Worm (Caenorhabditis elegans): ENCODE results near the gene sdz-5.
A peak's percentile ranks its signal among the peaks of the same experiment; 100 is the strongest.

The sdz-5 gene

DNA sequence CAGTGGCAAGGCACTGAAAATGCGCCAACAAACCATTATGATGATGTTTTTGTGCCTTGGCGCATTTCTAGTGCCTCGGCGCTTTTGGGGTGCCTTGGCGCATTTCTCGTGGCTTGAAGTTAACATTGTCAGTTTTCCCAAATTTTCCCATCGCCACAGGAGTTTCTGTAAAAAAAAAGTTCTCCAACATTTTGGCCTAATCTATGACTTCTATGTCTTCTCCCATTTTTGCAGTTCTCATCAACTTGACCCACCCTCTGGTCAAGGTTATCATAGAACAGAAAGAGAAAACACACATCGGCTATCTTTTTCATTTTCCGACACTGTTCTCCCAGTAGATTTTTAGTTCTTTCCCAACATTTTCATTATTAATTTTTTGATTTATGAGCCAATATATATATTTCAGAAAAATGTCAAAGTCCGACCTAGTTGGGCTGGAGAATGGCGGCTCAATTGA, 30.0 kb downstream of the sdz-5 start, which contains the start of the genes B0454.26 and B0454.5:
B0454.26 (minus strand) TSS at position 101 of the 457 bp plus-strand sequence.
B0454.5 (plus strand) TSS at position 407 of the 457 bp plus-strand sequence.
- no peak for TF ChIP-seq ceh-36 (tag; optimal IDR thresholded peaks at IDR 0.05)
- no peak for TF ChIP-seq sea-1 (GFP tag; conservative IDR thresholded peaks at IDR 0.05)
- TF ChIP-seq hmbx-1 (tag; optimal IDR thresholded peaks at IDR 0.05): no peak
- TF ChIP-seq hnd-1 (tag; optimal IDR thresholded peaks at IDR 0.05): no peak
- no peak for TF ChIP-seq tra-4 (tag; optimal IDR thresholded peaks at IDR 0.05)
- no peak for TF ChIP-seq B0310.2 (tag; optimal IDR thresholded peaks at IDR 0.05)
- no peak for TF ChIP-seq ama-1 (optimal IDR thresholded peaks at IDR 0.05)
- TF ChIP-seq aly-1 (tag; optimal IDR thresholded peaks at IDR 0.05): no peak
- TF ChIP-seq tbx-11 (GFP tag; IDR thresholded peaks at IDR 0.05): no peak
- no peak for TF ChIP-seq ceh-13 (GFP tag; optimal IDR thresholded peaks at IDR 0.05)
- TF ChIP-seq pes-1 (GFP tag; IDR thresholded peaks at IDR 0.05): no peak
- TF ChIP-seq ets-7 (tag; optimal IDR thresholded peaks at IDR 0.05): no peak
- TF ChIP-seq scrt-1 (GFP tag; IDR thresholded peaks at IDR 0.05): no peak
- no peak for TF ChIP-seq F13C5.2 (tag; optimal IDR thresholded peaks at IDR 0.05)
- TF ChIP-seq hmg-4 (GFP tag; optimal IDR thresholded peaks at IDR 0.05): no peak
- no peak for TF ChIP-seq flt-1 (GFP tag; IDR thresholded peaks at IDR 0.05)
- no peak for TF ChIP-seq tbx-37 (GFP tag; conservative IDR thresholded peaks at IDR 0.05)

- TF ChIP-seq tra-4 (tag; optimal IDR thresholded peaks at IDR 0.05) (no peak), scrt-1 (GFP tag; IDR thresholded peaks at IDR 0.05) (no peak)
Observed at ce11 chrII:3043358-3043757, 34.9 kb downstream of the sdz-5 start, which contains the start of gene B0454.8. TSS of gene B0454.8 (minus strand) at chrII:3043458.

DNA sequence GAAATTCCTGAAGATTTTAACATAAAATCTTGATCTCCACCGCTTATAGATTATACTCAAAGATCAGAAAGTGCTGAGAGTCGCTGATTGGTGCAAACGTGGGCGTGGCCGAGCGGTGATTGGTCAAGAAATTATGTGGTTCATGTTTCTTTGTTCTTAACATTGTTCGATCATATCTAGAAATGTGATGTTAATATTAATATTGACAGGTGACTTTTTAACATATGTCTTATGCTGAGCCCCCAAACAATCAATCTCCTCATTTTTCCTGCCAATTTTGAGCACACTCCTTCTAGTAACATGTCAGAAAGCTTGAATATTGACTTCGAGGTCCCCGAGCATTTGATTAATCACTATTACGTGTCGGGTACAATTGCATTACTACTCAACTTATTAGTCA, 35.5 kb downstream of the sdz-5 start, which contains the start of gene sri-29:
sri-29 (plus strand) TSS at position 301 of the 400 bp plus-strand sequence.
- TF ChIP-seq sea-1 (GFP tag; conservative IDR thresholded peaks at IDR 0.05) (no peak), tra-4 (tag; optimal IDR thresholded peaks at IDR 0.05) (no peak), B0310.2 (tag; optimal IDR thresholded peaks at IDR 0.05) (no peak), tbx-37 (GFP tag; conservative IDR thresholded peaks at IDR 0.05) (no peak), tbx-11 (GFP tag; IDR thresholded peaks at IDR 0.05) (no peak), hnd-1 (tag; optimal IDR thresholded peaks at IDR 0.05) (no peak), ceh-13 (GFP tag; optimal IDR thresholded peaks at IDR 0.05) (no peak), hmg-4 (GFP tag; optimal IDR thresholded peaks at IDR 0.05) (no peak), flt-1 (GFP tag; IDR thresholded peaks at IDR 0.05) (no peak), hmbx-1 (tag; optimal IDR thresholded peaks at IDR 0.05) (no peak), ets-7 (tag; optimal IDR thresholded peaks at IDR 0.05) (no peak), pes-1 (GFP tag; IDR thresholded peaks at IDR 0.05) (no peak), scrt-1 (GFP tag; IDR thresholded peaks at IDR 0.05) (no peak)

DNA sequence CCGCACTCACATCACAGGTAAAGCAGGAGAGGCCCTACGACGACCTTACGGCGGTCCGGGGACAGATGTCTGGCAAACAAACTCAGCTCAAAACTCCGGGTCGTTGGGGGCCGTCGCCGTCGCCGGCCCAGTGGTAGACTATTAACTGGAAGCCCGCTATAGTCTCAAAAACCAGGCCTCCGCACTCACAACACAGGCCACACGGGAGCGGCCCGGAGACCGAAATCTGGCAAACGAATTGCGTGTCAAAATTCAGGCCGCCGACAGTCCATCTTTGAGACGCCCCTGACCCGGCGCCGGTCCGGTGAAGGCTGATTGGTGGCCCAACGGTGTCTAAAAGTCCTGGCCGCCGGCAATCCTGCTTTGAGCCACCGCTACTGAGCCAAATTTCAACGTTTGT, 36.9 kb downstream of the sdz-5 start:
- TF ChIP-seq scrt-1 (GFP tag; IDR thresholded peaks at IDR 0.05) (no peak), sea-1 (GFP tag; conservative IDR thresholded peaks at IDR 0.05) (no peak), flt-1 (GFP tag; IDR thresholded peaks at IDR 0.05) (no peak), ceh-13 (GFP tag; optimal IDR thresholded peaks at IDR 0.05) (no peak), ets-7 (tag; optimal IDR thresholded peaks at IDR 0.05) (no peak), hnd-1 (tag; optimal IDR thresholded peaks at IDR 0.05) (no peak), hmg-4 (GFP tag; optimal IDR thresholded peaks at IDR 0.05) (no peak)

- TF ChIP-seq sea-1 (GFP tag; conservative IDR thresholded peaks at IDR 0.05) (no peak), aly-1 (tag; optimal IDR thresholded peaks at IDR 0.05) (no peak), ceh-13 (GFP tag; optimal IDR thresholded peaks at IDR 0.05) (no peak), hmbx-1 (tag; optimal IDR thresholded peaks at IDR 0.05) (no peak), tra-4 (tag; optimal IDR thresholded peaks at IDR 0.05) (no peak), hnd-1 (tag; optimal IDR thresholded peaks at IDR 0.05) (no peak), ceh-36 (tag; optimal IDR thresholded peaks at IDR 0.05) (no peak), ets-7 (tag; optimal IDR thresholded peaks at IDR 0.05) (no peak), hmg-4 (GFP tag; optimal IDR thresholded peaks at IDR 0.05) (no peak), flt-1 (GFP tag; IDR thresholded peaks at IDR 0.05) (no peak), B0310.2 (tag; optimal IDR thresholded peaks at IDR 0.05) (no peak), tbx-11 (GFP tag; IDR thresholded peaks at IDR 0.05) (no peak), pes-1 (GFP tag; IDR thresholded peaks at IDR 0.05) (no peak), scrt-1 (GFP tag; IDR thresholded peaks at IDR 0.05) (no peak), F13C5.2 (tag; optimal IDR thresholded peaks at IDR 0.05) (no peak), tbx-37 (GFP tag; conservative IDR thresholded peaks at IDR 0.05) (no peak)
Observed at ce11 chrII:3045875-3046274, 37.4 kb downstream of the sdz-5 start, which contains the start of gene sri-30. TSS of gene sri-30 (plus strand) at chrII:3046175.

ce11 chrII:3048378-3048777, 39.9 kb downstream of the sdz-5 start, which contains the start of gene sri-28:
TSS of gene sri-28 (plus strand) at chrII:3048678.
- TF ChIP-seq ceh-36 (tag; optimal IDR thresholded peaks at IDR 0.05): no peak
- TF ChIP-seq tbx-11 (GFP tag; IDR thresholded peaks at IDR 0.05): no peak
- TF ChIP-seq sea-1 (GFP tag; conservative IDR thresholded peaks at IDR 0.05): no peak
- no peak for TF ChIP-seq tra-4 (tag; optimal IDR thresholded peaks at IDR 0.05)
- no peak for TF ChIP-seq pes-1 (GFP tag; IDR thresholded peaks at IDR 0.05)
- TF ChIP-seq hnd-1 (tag; optimal IDR thresholded peaks at IDR 0.05): no peak
- TF ChIP-seq ama-1 (optimal IDR thresholded peaks at IDR 0.05): no peak

- no peak for TF ChIP-seq tra-4 (tag; optimal IDR thresholded peaks at IDR 0.05)
- TF ChIP-seq ama-1 (optimal IDR thresholded peaks at IDR 0.05): no peak
- TF ChIP-seq ceh-36 (tag; optimal IDR thresholded peaks at IDR 0.05): peak; percentile 87
Observed at ce11 chrII:3048989-3049388, 40.5 kb downstream of the sdz-5 start.

DNA sequence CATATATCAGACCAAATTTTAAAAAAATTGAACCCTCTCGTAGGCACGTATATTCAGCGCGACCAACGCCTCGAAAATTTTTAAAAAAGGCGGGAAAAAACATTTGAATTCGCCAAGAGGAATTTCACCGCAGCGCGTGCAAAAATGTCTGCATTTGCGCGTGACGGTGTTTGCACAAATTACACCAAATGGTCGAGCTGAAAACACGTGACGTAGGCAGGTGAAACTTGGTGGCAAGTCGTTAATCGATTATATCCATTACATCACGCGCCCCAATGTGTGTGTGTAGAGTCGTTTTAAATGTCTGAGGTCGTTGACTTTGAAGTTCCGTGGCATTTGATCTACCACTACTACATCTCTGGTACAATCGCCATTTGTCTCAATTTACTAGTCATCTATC, 42.2 kb downstream of the sdz-5 start, which contains the start of gene sri-31:
sri-31 (plus strand) TSS at position 301 of the 400 bp plus-strand sequence.
- TF ChIP-seq sea-1 (GFP tag; conservative IDR thresholded peaks at IDR 0.05) (no peak), ets-7 (tag; optimal IDR thresholded peaks at IDR 0.05) (no peak), hnd-1 (tag; optimal IDR thresholded peaks at IDR 0.05) (no peak), scrt-1 (GFP tag; IDR thresholded peaks at IDR 0.05) (no peak), flt-1 (GFP tag; IDR thresholded peaks at IDR 0.05) (no peak), B0310.2 (tag; optimal IDR thresholded peaks at IDR 0.05) (no peak), pes-1 (GFP tag; IDR thresholded peaks at IDR 0.05) (no peak), F13C5.2 (tag; optimal IDR thresholded peaks at IDR 0.05) (no peak), tbx-11 (GFP tag; IDR thresholded peaks at IDR 0.05) (no peak), tbx-37 (GFP tag; conservative IDR thresholded peaks at IDR 0.05) (no peak), ceh-13 (GFP tag; optimal IDR thresholded peaks at IDR 0.05) (no peak), aly-1 (tag; optimal IDR thresholded peaks at IDR 0.05) (no peak)

All from whole organism, early embryonic.